Worm (Caenorhabditis elegans) whole organism, early embryonic: ENCODE data around the gene ntc-1.

Experiments
- B0310.2 ChIP-seq: sonication (generic microtip); optimal IDR thresholded peaks from 2 replicates; lab custom pipeline; 2016; ENCODE audit warnings: mild to moderate bottlenecking, missing genetic modification characterization, missing compliant biosample characterization
- F13C5.2 ChIP-seq: sonication (generic microtip); optimal IDR thresholded peaks from 2 replicates; lab custom pipeline; 2017; ENCODE audit warnings: mild to moderate bottlenecking, missing genetic modification characterization, inconsistent platforms, missing compliant biosample characterization
- aly-1 ChIP-seq: sonication (generic microtip); optimal IDR thresholded peaks from 2 replicates; lab custom pipeline; 2016; ENCODE audit warnings: missing genetic modification characterization, missing compliant biosample characterization
- ama-1 ChIP-seq: fragments of 150-350 bp; optimal IDR thresholded peaks from 2 replicates; lab custom pipeline; 2014
- ceh-13 ChIP-seq: fragments of 200-800 bp; sonication (Bioruptor generic); optimal IDR thresholded peaks from 2 replicates; lab custom pipeline; 2018; ENCODE audit warnings: mild to moderate bottlenecking, missing genetic modification characterization, missing compliant biosample characterization
- ceh-36 ChIP-seq: sonication (generic microtip); optimal IDR thresholded peaks from 2 replicates; lab custom pipeline; 2016; ENCODE audit warnings: missing genetic modification characterization, inconsistent platforms, missing compliant biosample characterization
- ets-7 ChIP-seq: sonication (generic microtip); optimal IDR thresholded peaks from 2 replicates; lab custom pipeline; 2016; ENCODE audit warnings: missing genotype, missing genetic modification characterization, missing compliant biosample characterization
- flt-1 ChIP-seq: fragments of 200-800 bp; sonication (Bioruptor generic); IDR thresholded peaks from 2 replicates; pipeline ENCODE4 v1.3.6; 2022; ENCODE audit warnings: missing genetic modification characterization, missing compliant biosample characterization
- hmbx-1 ChIP-seq: sonication (generic microtip); optimal IDR thresholded peaks from 2 replicates; lab custom pipeline; 2016; ENCODE audit warnings: mild to moderate bottlenecking, missing genetic modification characterization, missing compliant biosample characterization
- hmg-4 ChIP-seq: fragments of 200-800 bp; sonication (Bioruptor generic); optimal IDR thresholded peaks from 2 replicates; lab custom pipeline; 2018; ENCODE audit warnings: mild to moderate bottlenecking, missing genetic modification characterization, missing compliant biosample characterization
- hnd-1 ChIP-seq: sonication (generic microtip); optimal IDR thresholded peaks from 2 replicates; lab custom pipeline; 2016; ENCODE audit warnings: missing genetic modification characterization, missing compliant biosample characterization
- pes-1 ChIP-seq: fragments of 200-800 bp; sonication (Bioruptor generic); IDR thresholded peaks from 2 replicates; pipeline ENCODE4 v1.3.6; 2022; ENCODE audit warnings: missing genetic modification reagents, missing genetic modification characterization, missing compliant biosample characterization
- scrt-1 ChIP-seq: fragments of 200-800 bp; sonication (Bioruptor generic); IDR thresholded peaks from 2 replicates; pipeline ENCODE4 v1.3.6; 2022; ENCODE audit warnings: missing genetic modification characterization, missing compliant biosample characterization
- sea-1 ChIP-seq: fragments of 200-800 bp; sonication (Bioruptor generic); conservative IDR thresholded peaks from 2 replicates; pipeline ENCODE4 v1.3.6; 2022; ENCODE audit warnings: missing genetic modification characterization, missing compliant biosample characterization
- tbx-11 ChIP-seq: fragments of 200-800 bp; sonication (Bioruptor generic); IDR thresholded peaks from 2 replicates; pipeline ENCODE4 v1.3.6; 2022; ENCODE audit warnings: missing genetic modification characterization, missing compliant biosample characterization
- tbx-37 ChIP-seq: fragments of 200-800 bp; sonication (Bioruptor generic); conservative IDR thresholded peaks from 2 replicates; pipeline ENCODE4 v1.3.6; 2022; ENCODE audit warnings: missing genetic modification reagents, missing genetic modification characterization, missing compliant biosample characterization
- tra-4 ChIP-seq: sonication (generic microtip); optimal IDR thresholded peaks from 2 replicates; lab custom pipeline; 2017; ENCODE audit warnings: missing genetic modification characterization, missing compliant biosample characterization

Gene ntc-1

ce11 chrX:4893623-4894105 is 27.8 kb downstream of the ntc-1 start, which contains the start of gene T07F12.1:
TSS of gene T07F12.1 (plus strand) at chrX:4894055.
- TF ChIP-seq ama-1 (lab: Kevin White, UChicago) = no peak
- no peak for TF ChIP-seq tbx-37 (GFP tag; lab: Robert Waterston, UW)
- no peak for TF ChIP-seq hmg-4
- no peak for TF ChIP-seq pes-1 (GFP tag; lab: Robert Waterston, UW)
- TF ChIP-seq B0310.2 (tag; lab: Kevin White, UChicago) = no peak
- TF ChIP-seq tbx-11 (GFP tag; lab: Robert Waterston, UW) = no peak

DNA sequence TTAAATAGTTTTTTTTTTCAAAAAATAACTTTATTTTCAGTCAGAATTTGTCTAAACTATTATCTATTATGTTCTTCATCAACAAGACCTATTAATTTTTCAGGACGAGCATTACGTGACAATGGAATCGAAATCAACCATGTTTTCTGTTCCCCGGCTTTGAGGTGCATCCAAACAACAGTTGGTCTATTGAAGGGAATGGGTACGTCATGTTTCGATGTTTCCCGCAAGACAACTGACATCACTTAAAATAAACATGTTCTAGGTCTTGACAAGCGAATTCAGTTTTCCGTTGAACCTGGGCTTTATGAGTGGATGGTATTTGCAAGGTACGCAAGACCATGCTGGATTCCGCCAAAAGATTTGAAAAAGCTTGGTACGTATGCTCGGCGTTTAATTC is 29.3 kb downstream of the ntc-1 start:
- no peak for TF ChIP-seq hnd-1 (tag; lab: Kevin White, UChicago)
- no peak for TF ChIP-seq aly-1 (tag; lab: Kevin White, UChicago)
- no peak for TF ChIP-seq tra-4 (tag; lab: Kevin White, UChicago)
- TF ChIP-seq hmg-4 = no peak
- no peak for TF ChIP-seq ceh-13 (GFP tag; lab: Kevin White, UChicago)
- TF ChIP-seq scrt-1 (GFP tag; lab: Robert Waterston, UW) = no peak
- TF ChIP-seq flt-1 (GFP tag; lab: Robert Waterston, UW) = no peak
- TF ChIP-seq pes-1 (GFP tag; lab: Robert Waterston, UW) = no peak
- no peak for TF ChIP-seq hmbx-1 (tag; lab: Kevin White, UChicago)
- TF ChIP-seq tbx-11 (GFP tag; lab: Robert Waterston, UW) = no peak
- no peak for TF ChIP-seq ceh-36 (tag; lab: Kevin White, UChicago)
- no peak for TF ChIP-seq F13C5.2 (tag; lab: Kevin White, UChicago)
- no peak for TF ChIP-seq ets-7 (tag; lab: Kevin White, UChicago)
- no peak for TF ChIP-seq ama-1 (lab: Kevin White, UChicago)
- no peak for TF ChIP-seq tbx-37 (GFP tag; lab: Robert Waterston, UW)
- TF ChIP-seq sea-1 (GFP tag; lab: Robert Waterston, UW) = no peak
- TF ChIP-seq B0310.2 (tag; lab: Kevin White, UChicago) = no peak

DNA sequence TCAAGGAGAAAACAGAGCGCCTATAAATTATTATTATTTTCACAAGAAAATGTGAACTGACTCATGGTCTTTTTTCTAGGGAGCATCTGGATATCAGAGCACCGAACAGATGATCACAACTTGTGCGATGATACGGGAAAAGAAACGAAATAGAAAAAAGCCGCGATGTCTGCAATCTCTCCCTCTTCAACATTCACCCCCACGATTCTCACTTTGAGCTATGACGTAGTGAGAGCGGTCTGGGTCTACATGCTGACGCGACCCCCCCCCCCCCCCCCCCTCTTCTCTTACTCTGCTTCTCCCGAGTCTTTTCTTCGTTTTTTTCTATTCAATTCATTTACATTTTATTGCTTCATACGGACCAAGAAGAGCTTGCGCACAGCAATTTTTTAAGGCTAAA is 33.7 kb downstream of the ntc-1 start:
- TF ChIP-seq ceh-36 (tag; lab: Kevin White, UChicago) (no peak), ama-1 (lab: Kevin White, UChicago) (no peak), hmg-4 (peak; percentile 37)

ce11 chrX:4900685-4901084 is 34.8 kb downstream of the ntc-1 start, which contains the start of gene T07F12.4:
TSS of gene T07F12.4 (minus strand) at chrX:4900814.
- TF ChIP-seq tbx-11 (GFP tag; lab: Robert Waterston, UW) (no peak), tbx-37 (GFP tag; lab: Robert Waterston, UW) (no peak), pes-1 (GFP tag; lab: Robert Waterston, UW) (no peak), hmbx-1 (tag; lab: Kevin White, UChicago) (no peak), B0310.2 (tag; lab: Kevin White, UChicago) (no peak), ceh-13 (GFP tag; lab: Kevin White, UChicago) (no peak), ets-7 (tag; lab: Kevin White, UChicago) (no peak), aly-1 (tag; lab: Kevin White, UChicago) (no peak), F13C5.2 (tag; lab: Kevin White, UChicago) (no peak), tra-4 (tag; lab: Kevin White, UChicago) (no peak), hnd-1 (tag; lab: Kevin White, UChicago) (no peak)

DNA sequence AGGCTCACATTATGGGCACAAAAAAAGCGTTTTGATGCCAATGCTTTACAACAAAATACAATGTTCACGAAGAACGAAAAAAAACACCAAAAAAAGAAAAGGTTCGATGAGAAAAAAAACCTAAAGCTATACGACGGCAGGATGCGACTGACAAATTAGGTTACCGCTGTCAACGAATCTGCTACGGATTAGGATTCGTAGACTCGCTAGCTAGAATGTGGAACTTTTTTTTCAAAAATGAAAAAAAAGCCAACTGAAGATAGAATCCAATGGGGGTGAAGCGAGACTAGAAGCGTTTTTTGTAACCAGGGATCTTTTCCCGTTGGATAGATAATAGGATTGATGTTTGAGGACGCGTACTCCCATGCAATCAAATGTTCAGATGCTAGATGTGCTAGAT is 36.1 kb downstream of the ntc-1 start:
- no peak for TF ChIP-seq ceh-13 (GFP tag; lab: Kevin White, UChicago)
- no peak for TF ChIP-seq hnd-1 (tag; lab: Kevin White, UChicago)

ce11 chrX:4902376-4902775 is 36.5 kb downstream of the ntc-1 start:
- TF ChIP-seq B0310.2 (tag; lab: Kevin White, UChicago) = no peak
- TF ChIP-seq ceh-13 (GFP tag; lab: Kevin White, UChicago) = no peak
- no peak for TF ChIP-seq tra-4 (tag; lab: Kevin White, UChicago)
- TF ChIP-seq F13C5.2 (tag; lab: Kevin White, UChicago) = no peak
- no peak for TF ChIP-seq aly-1 (tag; lab: Kevin White, UChicago)
- TF ChIP-seq tbx-37 (GFP tag; lab: Robert Waterston, UW) = no peak
- no peak for TF ChIP-seq tbx-11 (GFP tag; lab: Robert Waterston, UW)

- no peak for TF ChIP-seq hmbx-1 (tag; lab: Kevin White, UChicago)
- no peak for TF ChIP-seq aly-1 (tag; lab: Kevin White, UChicago)
- TF ChIP-seq ceh-36 (tag; lab: Kevin White, UChicago) = no peak
- TF ChIP-seq ceh-13 (GFP tag; lab: Kevin White, UChicago) = no peak
- TF ChIP-seq B0310.2 (tag; lab: Kevin White, UChicago) = no peak
- TF ChIP-seq flt-1 (GFP tag; lab: Robert Waterston, UW) = no peak
- no peak for TF ChIP-seq hmg-4
- TF ChIP-seq scrt-1 (GFP tag; lab: Robert Waterston, UW) = no peak
- no peak for TF ChIP-seq hnd-1 (tag; lab: Kevin White, UChicago)
- TF ChIP-seq ama-1 (lab: Kevin White, UChicago) = no peak
- TF ChIP-seq tra-4 (tag; lab: Kevin White, UChicago) = no peak
- TF ChIP-seq tbx-11 (GFP tag; lab: Robert Waterston, UW) = no peak
Measured at ce11 chrX:4905804-4906203, 39.9 kb downstream of the ntc-1 start, which contains the start of gene K05B2.2. TSS of gene K05B2.2 (plus strand) at chrX:4906081.

DNA sequence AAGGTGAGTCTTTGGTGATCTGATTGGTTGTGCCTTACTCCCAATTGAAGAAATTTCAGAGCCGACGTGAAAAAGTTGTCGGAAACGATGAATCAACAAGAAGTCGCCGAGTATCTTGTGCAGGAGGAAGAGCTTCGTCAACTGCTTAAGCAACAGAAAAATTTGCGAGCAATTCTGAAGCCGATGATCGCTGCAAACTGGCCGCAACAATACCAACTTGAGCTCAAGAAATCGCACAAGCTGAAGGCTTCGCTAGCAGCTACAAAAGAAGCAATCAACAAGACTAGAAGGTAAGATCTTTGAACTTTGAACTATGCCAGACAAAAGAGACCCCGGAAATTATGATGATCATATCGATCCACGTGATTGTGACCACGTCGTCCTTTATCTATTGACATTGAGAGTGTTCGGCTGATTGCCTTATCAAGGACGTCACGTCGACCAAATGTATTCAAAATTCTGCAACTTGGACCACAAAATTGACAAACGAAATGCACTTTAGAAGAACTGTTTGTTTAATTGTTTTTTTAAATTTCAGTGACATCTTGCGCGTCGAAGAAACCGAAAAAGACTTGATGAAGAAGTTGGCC is 45.5 kb downstream of the ntc-1 start:
- TF ChIP-seq hmbx-1 (tag; lab: Kevin White, UChicago) (no peak), scrt-1 (GFP tag; lab: Robert Waterston, UW) (no peak), tbx-11 (GFP tag; lab: Robert Waterston, UW) (no peak), ceh-36 (tag; lab: Kevin White, UChicago) (no peak)
